In the genomic region with DNA sequence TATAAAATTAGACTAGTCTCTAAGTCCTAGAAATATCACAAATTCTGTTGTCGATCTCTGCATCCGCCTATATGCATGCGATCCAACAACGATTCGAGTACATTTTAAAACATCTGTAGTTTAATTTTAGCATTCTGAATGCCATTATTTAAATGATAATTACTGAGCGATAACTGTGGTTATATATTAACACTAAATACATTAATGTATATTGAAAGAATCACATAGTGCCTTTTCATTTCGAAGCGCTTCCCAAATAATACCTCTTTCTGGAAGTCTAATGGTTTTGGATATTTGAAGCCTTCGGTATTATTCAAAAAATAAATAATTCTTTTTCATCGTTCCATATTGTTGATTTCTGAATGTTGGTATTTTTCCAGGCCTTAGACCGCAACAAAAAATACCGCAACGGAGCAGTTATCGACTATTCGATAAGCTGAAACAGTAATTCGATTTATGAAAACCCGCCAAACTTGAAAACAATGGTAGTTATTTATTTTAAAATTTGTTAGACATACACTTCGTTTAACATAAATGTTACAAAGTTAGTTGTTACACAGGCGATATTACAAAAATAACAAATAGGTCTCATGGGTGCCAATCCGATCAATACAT, we compare ENCODE assay signal across 2 fruit fly cellular contexts.
TF ChIP-seq lines count a peak whose summit lies in the region.

No protein-coding gene starts in this region.

- TF ChIP-seq CTCF in whole organism, embryonic (GFP tag; optimal IDR thresholded peaks at IDR 0.05; lab: Kevin White, UChicago), result no peak

TF ChIP-seq in whole organism, adult, 20 proteins besides CTCF, POLR2A, EP300 and RAD21:
- TF ChIP-seq kay (GFP tag; lab: Kevin White, UChicago; ENCODE audit: borderline replicate concordance), result peak; percentile 74
- TF ChIP-seq bab1 (GFP tag; optimal IDR thresholded peaks at IDR 0.05; lab: Kevin White, UChicago), result peak; percentile 38
- no peak for TF ChIP-seq Mnt (GFP tag; optimal IDR thresholded peaks at IDR 0.05; lab: Kevin White, UChicago)
- no peak for TF ChIP-seq Hr96 (GFP tag; optimal IDR thresholded peaks at IDR 0.05; lab: Kevin White, UChicago)

TF ChIP-seq in whole organism, embryonic, 481 proteins besides CTCF, POLR2A, EP300 and RAD21:
- TF ChIP-seq Stat92E (GFP tag; optimal IDR thresholded peaks at IDR 0.05; lab: Kevin White, UChicago) (peak in 1 of 3 experiments; percentile 41), PHDP (tag; optimal IDR thresholded peaks at IDR 0.05; lab: Kevin White, UChicago) (no peak), stwl (tag; optimal IDR thresholded peaks at IDR 0.05; lab: Kevin White, UChicago) (peak; percentile 90), HmgZ (tag; optimal IDR thresholded peaks at IDR 0.05; lab: Kevin White, UChicago) (peak; percentile 51), CG6813 (GFP tag; optimal IDR thresholded peaks at IDR 0.05; lab: Kevin White, UChicago) (no peak), CG2116 (GFP tag; optimal IDR thresholded peaks at IDR 0.05; lab: Kevin White, UChicago) (peak; percentile 64), sna (GFP tag; IDR thresholded peaks at IDR 0.05; lab: Robert Waterston, UW; ENCODE audit: partially characterized antibody) (no peak), CG12659 (GFP tag; optimal IDR thresholded peaks at IDR 0.05; lab: Kevin White, UChicago) (peak; percentile 50), Myb (GFP tag; optimal IDR thresholded peaks at IDR 0.05; lab: Kevin White, UChicago) (peak; percentile 28), gfzf (GFP tag; optimal IDR thresholded peaks at IDR 0.05; lab: Kevin White, UChicago) (peak; percentile 70), pzg (GFP tag; optimal IDR thresholded peaks at IDR 0.05; lab: Kevin White, UChicago) (peak; percentile 78), HLHmδ (GFP tag; optimal IDR thresholded peaks at IDR 0.05; lab: Kevin White, UChicago) (no peak), Sry-δ (GFP tag; optimal IDR thresholded peaks at IDR 0.05; lab: Kevin White, UChicago) (peak; percentile 24), Dll (GFP tag; IDR thresholded peaks at IDR 0.05; lab: Robert Waterston, UW; ENCODE audit: partially characterized antibody) (peak; percentile 50; the same call in 1 of the 4 replicates), sens (GFP tag; lab: Kevin White, UChicago) (peak; percentile 3), CG18476 (GFP tag; optimal IDR thresholded peaks at IDR 0.05; lab: Kevin White, UChicago) (no peak), CG17829 (tag; optimal IDR thresholded peaks at IDR 0.05; lab: Kevin White, UChicago) (peak; percentile 20), Med (GFP tag; lab: Kevin White, UChicago) (peak; percentile 66), CG30020 (tag; optimal IDR thresholded peaks at IDR 0.05; lab: Kevin White, UChicago) (peak; percentile 90), slp2 (GFP tag; optimal IDR thresholded peaks at IDR 0.05; lab: Kevin White, UChicago) (no peak), BEAF-32 (GFP tag; optimal IDR thresholded peaks at IDR 0.05; lab: Kevin White, UChicago) (peak; percentile 23), CG9797 (GFP tag; optimal IDR thresholded peaks at IDR 0.05; lab: Kevin White, UChicago) (peak; percentile 20), Dp (GFP tag; optimal IDR thresholded peaks at IDR 0.05; lab: Kevin White, UChicago) (peak; percentile 94), Vsx1 (GFP tag; optimal IDR thresholded peaks at IDR 0.05; lab: Kevin White, UChicago) (no peak), CG11560 (tag; IDR thresholded peaks at IDR 0.05; lab: Robert Waterston, UW) (peak; percentile 98), vvl (GFP tag; IDR thresholded peaks at IDR 0.05; lab: Robert Waterston, UW) (no peak), tll (GFP tag; optimal IDR thresholded peaks at IDR 0.05; lab: Kevin White, UChicago) (no peak), trem (tag; optimal IDR thresholded peaks at IDR 0.05; lab: Kevin White, UChicago) (peak; percentile 53), chinmo (GFP tag; IDR thresholded peaks at IDR 0.05; lab: Robert Waterston, UW; ENCODE audit: partially characterized antibody) (0 out of 4 replicates have a peak, but pooled peaks have one; percentile 20), tna (GFP tag; IDR thresholded peaks at IDR 0.05; lab: Robert Waterston, UW; ENCODE audit: partially characterized antibody) (no peak; the same call in 1 of the 2 replicates), CG14965 (GFP tag; optimal IDR thresholded peaks at IDR 0.05; lab: Kevin White, UChicago; ENCODE audit: borderline replicate concordance) (no peak), cwo (GFP tag; optimal IDR thresholded peaks at IDR 0.05; lab: Kevin White, UChicago) (no peak), ATbp (GFP tag; optimal IDR thresholded peaks at IDR 0.05; lab: Kevin White, UChicago) (no peak), CG6654 (GFP tag; optimal IDR thresholded peaks at IDR 0.05; lab: Kevin White, UChicago) (no peak), Six4 (GFP tag; optimal IDR thresholded peaks at IDR 0.05; lab: Kevin White, UChicago) (no peak), Opbp (GFP tag; IDR thresholded peaks at IDR 0.05; lab: Robert Waterston, UW; ENCODE audit: partially characterized antibody) (no peak), Gsc (GFP tag; IDR thresholded peaks at IDR 0.05; lab: Robert Waterston, UW) (no peak), CG14710 (tag; optimal IDR thresholded peaks at IDR 0.05; lab: Kevin White, UChicago) (peak; percentile 57), CG17385 (GFP tag; optimal IDR thresholded peaks at IDR 0.05; lab: Kevin White, UChicago) (no peak), CG7786 (GFP tag; optimal IDR thresholded peaks at IDR 0.05; lab: Kevin White, UChicago) (no peak), eve (GFP tag; optimal IDR thresholded peaks at IDR 0.05; lab: Kevin White, UChicago) (no peak), az2 (GFP tag; optimal IDR thresholded peaks at IDR 0.05; lab: Kevin White, UChicago) (no peak), CG8359 (GFP tag; optimal IDR thresholded peaks at IDR 0.05; lab: Kevin White, UChicago; ENCODE audit: borderline replicate concordance) (no peak), kni (GFP tag; optimal IDR thresholded peaks at IDR 0.05; lab: Kevin White, UChicago) (no peak), lov (optimal IDR thresholded peaks at IDR 0.05; lab: Kevin White, UChicago) (no peak), lov (GFP tag; IDR thresholded peaks at IDR 0.05; lab: Robert Waterston, UW) (no peak), Elba2 (GFP tag; optimal IDR thresholded peaks at IDR 0.05; lab: Kevin White, UChicago) (no peak), cad (GFP tag; optimal IDR thresholded peaks at IDR 0.05; lab: Kevin White, UChicago) (no peak), YL-1 (GFP tag; optimal IDR thresholded peaks at IDR 0.05; lab: Kevin White, UChicago) (peak; percentile 44), seq (GFP tag; IDR thresholded peaks at IDR 0.05; lab: Robert Waterston, UW) (no peak), CG13287 (GFP tag; IDR thresholded peaks at IDR 0.05; lab: Robert Waterston, UW; ENCODE audit: partially characterized antibody) (peak; percentile 54; the same call in 1 of the 2 replicates), E2f2 (GFP tag; IDR thresholded peaks at IDR 0.05; lab: Robert Waterston, UW) (peak; percentile 94), Dref (GFP tag; IDR thresholded peaks at IDR 0.05; lab: Robert Waterston, UW) (peak; percentile 76), jing (GFP tag; optimal IDR thresholded peaks at IDR 0.05; lab: Kevin White, UChicago) (no peak), Ets97D (GFP tag; optimal IDR thresholded peaks at IDR 0.05; lab: Kevin White, UChicago) (peak; percentile 25), pfk (GFP tag; optimal IDR thresholded peaks at IDR 0.05; lab: Kevin White, UChicago) (peak; percentile 91), CG10267 (tag; optimal IDR thresholded peaks at IDR 0.05; lab: Kevin White, UChicago) (peak; percentile 21), dan (GFP tag; IDR thresholded peaks at IDR 0.05; lab: Robert Waterston, UW) (no peak), pb (GFP tag; optimal IDR thresholded peaks at IDR 0.05; lab: Kevin White, UChicago) (no peak), CG1603 (tag; optimal IDR thresholded peaks at IDR 0.05; lab: Kevin White, UChicago) (peak; percentile 98), CG34376 (GFP tag; optimal IDR thresholded peaks at IDR 0.05; lab: Kevin White, UChicago) (no peak), Oli (tag; optimal IDR thresholded peaks at IDR 0.05; lab: Kevin White, UChicago) (no peak), ash1 (GFP tag; optimal IDR thresholded peaks at IDR 0.05; lab: Kevin White, UChicago) (no peak)
